Fruit fly (Drosophila melanogaster) whole organism, embryonic: ENCODE results near the gene CG33939.

Experiments
- Bteb2 ChIP-seq: fragments of 200-800 bp; sonication (Bioruptor generic); optimal IDR thresholded peaks from 2 replicates; lab custom pipeline; 2016; ENCODE audit warnings: missing biosample characterization, missing genetic modification characterization
- CG1024 ChIP-seq: fragments of 200-800 bp; sonication (Bioruptor generic); IDR thresholded peaks from 2 replicates; pipeline ENCODE4 v1.3.6; 2022; ENCODE audit warnings: missing biosample characterization, missing genetic modification characterization
- CG10959 ChIP-seq: fragments of 200-800 bp; sonication (Bioruptor generic); IDR thresholded peaks from 2 replicates; pipeline ENCODE4 v1.3.6; 2022; ENCODE audit warnings: missing biosample characterization, missing genetic modification characterization
- CG11093 ChIP-seq: fragments of 200-800 bp; sonication (Bioruptor generic); IDR thresholded peaks from 3 replicates; pipeline ENCODE4 v1.3.6; 2022; ENCODE audit warnings: missing biosample characterization, missing genetic modification characterization
- CG11695 ChIP-seq: fragments of 200-800 bp; sonication (Bioruptor generic); IDR thresholded peaks from 3 replicates; pipeline ENCODE4 v1.3.6; 2022; ENCODE audit warnings: missing biosample characterization, missing genetic modification characterization
- CG13296 ChIP-seq: fragments of 200-800 bp; sonication (Bioruptor generic); optimal IDR thresholded peaks from 3 replicates; lab custom pipeline; 2018; ENCODE audit warnings: missing biosample characterization, mild to moderate bottlenecking, missing genetic modification characterization
- CG13424 ChIP-seq: fragments of 200-800 bp; sonication (Bioruptor generic); optimal IDR thresholded peaks from 2 replicates; lab custom pipeline; 2019; ENCODE audit warnings: missing biosample characterization, mild to moderate bottlenecking, missing genetic modification characterization, moderate library complexity
- CG14965 ChIP-seq: fragments of 200-800 bp; sonication (Bioruptor generic); optimal IDR thresholded peaks from 2 replicates; lab custom pipeline; 2016; ENCODE audit warnings: missing biosample characterization, missing genetic modification characterization, borderline replicate concordance
- CG1647 ChIP-seq: fragments of 200-800 bp; sonication (Bioruptor generic); optimal IDR thresholded peaks from 3 replicates; lab custom pipeline; 2016; ENCODE audit warnings: missing biosample characterization, missing genetic modification characterization
- CG17361 ChIP-seq: fragments of 200-800 bp; sonication (Bioruptor generic); IDR thresholded peaks from 3 replicates; pipeline ENCODE4 v1.3.6; 2022; ENCODE audit warnings: missing biosample characterization, missing genetic modification characterization
- CG17802 ChIP-seq: fragments of 200-800 bp; sonication (Bioruptor generic); optimal IDR thresholded peaks from 2 replicates; lab custom pipeline; 2018; ENCODE audit warnings: missing biosample characterization, mild to moderate bottlenecking, missing genetic modification characterization, moderate library complexity
- CG1792 ChIP-seq: fragments of 200-800 bp; sonication (Bioruptor generic); optimal IDR thresholded peaks from 2 replicates; lab custom pipeline; 2016; ENCODE audit warnings: missing biosample characterization, missing genetic modification characterization
- CG18262 ChIP-seq: fragments of 200-800 bp; optimal IDR thresholded peaks from 3 replicates; lab custom pipeline; 2019; ENCODE audit warnings: missing biosample characterization, mild to moderate bottlenecking, missing genetic modification characterization, moderate library complexity
- CG1832 ChIP-seq: fragments of 200-800 bp; sonication (Bioruptor generic); optimal IDR thresholded peaks from 2 replicates; lab custom pipeline; 2017; ENCODE audit warnings: missing biosample characterization, mild to moderate bottlenecking, missing genetic modification characterization, inconsistent platforms
- CG2712 ChIP-seq: fragments of 200-800 bp; optimal IDR thresholded peaks from 3 replicates; lab custom pipeline; 2019; ENCODE audit warnings: missing biosample characterization, mild to moderate bottlenecking, missing genetic modification characterization, moderate library complexity
- CG30431 ChIP-seq: fragments of 200-800 bp; sonication (Bioruptor generic); optimal IDR thresholded peaks from 2 replicates; lab custom pipeline; 2017; ENCODE audit warnings: missing biosample characterization, missing genetic modification characterization
- CG3065 ChIP-seq: fragments of 200-800 bp; sonication (Bioruptor generic); optimal IDR thresholded peaks from 2 replicates; lab custom pipeline; 2016; ENCODE audit warnings: missing biosample characterization, missing genetic modification characterization
- CG3281 ChIP-seq: fragments of 200-800 bp; sonication (Bioruptor generic); optimal IDR thresholded peaks from 3 replicates; lab custom pipeline; 2017; ENCODE audit warnings: missing biosample characterization, mild to moderate bottlenecking, missing genetic modification characterization
- CG7271 ChIP-seq: fragments of 200-800 bp; sonication (Bioruptor generic); optimal IDR thresholded peaks from 2 replicates; lab custom pipeline; 2018; ENCODE audit warnings: missing biosample characterization, mild to moderate bottlenecking, missing genetic modification characterization, moderate library complexity
- CG7372 ChIP-seq: fragments of 200-800 bp; sonication (Bioruptor generic); IDR thresholded peaks from 2 replicates; pipeline ENCODE4 v1.3.6; 2022; ENCODE audit warnings: missing biosample characterization, missing genetic modification characterization
- CG8924 ChIP-seq: fragments of 200-800 bp; optimal IDR thresholded peaks from 3 replicates; lab custom pipeline; 2019; ENCODE audit warnings: missing biosample characterization, mild to moderate bottlenecking, missing genetic modification characterization, moderate library complexity
- CHES-1-like ChIP-seq: fragments of 200-800 bp; sonication (Bioruptor generic); optimal IDR thresholded peaks from 2 replicates; lab custom pipeline; 2016; ENCODE audit warnings: missing biosample characterization, missing genetic modification characterization
- D19B ChIP-seq: fragments of 200-800 bp; sonication (Bioruptor generic); optimal IDR thresholded peaks from 2 replicates; lab custom pipeline; 2017; ENCODE audit warnings: missing biosample characterization, mild to moderate bottlenecking, missing genetic modification characterization
- Dref ChIP-seq: fragments of 200-800 bp; sonication (Bioruptor generic); IDR thresholded peaks from 2 replicates; pipeline ENCODE4 v1.3.6; 2022; ENCODE audit warnings: missing biosample characterization, missing genetic modification characterization
- Drgx ChIP-seq: fragments of 200-800 bp; sonication (Bioruptor generic); IDR thresholded peaks from 2 replicates; pipeline ENCODE4 v1.3.6; 2022; ENCODE audit warnings: missing biosample characterization, missing genetic modification characterization
- HHEX ChIP-seq: fragments of 200-800 bp; sonication (Bioruptor generic); optimal IDR thresholded peaks from 3 replicates; lab custom pipeline; 2017; ENCODE audit warnings: missing biosample characterization, mild to moderate bottlenecking, missing genetic modification characterization, missing genetic modification reagents
- HLH54F ChIP-seq: fragments of 200-800 bp; sonication (Bioruptor generic); optimal IDR thresholded peaks from 3 replicates; lab custom pipeline; 2016; ENCODE audit warnings: missing biosample characterization, missing genetic modification characterization
- HmgZ ChIP-seq: fragments of 200-800 bp; sonication (Bioruptor generic); optimal IDR thresholded peaks from 2 replicates; lab custom pipeline; 2018; ENCODE audit warnings: missing biosample characterization, mild to moderate bottlenecking, missing genetic modification characterization
- MBD-R2 ChIP-seq: fragments of 200-800 bp; sonication (Bioruptor generic); IDR thresholded peaks from 2 replicates; pipeline ENCODE4 v1.3.6; 2022; ENCODE audit warnings: missing biosample characterization, missing genetic modification characterization
- NC2β ChIP-seq: fragments of 200-800 bp; sonication (Bioruptor generic); optimal IDR thresholded peaks from 2 replicates; lab custom pipeline; 2016; ENCODE audit warnings: missing biosample characterization, missing genetic modification characterization
- NK7.1 ChIP-seq: fragments of 200-800 bp; sonication (Bioruptor generic); optimal IDR thresholded peaks from 3 replicates; lab custom pipeline; 2016; ENCODE audit warnings: missing biosample characterization, missing genetic modification characterization
- Optix ChIP-seq: fragments of 200-800 bp; sonication (Bioruptor generic); IDR thresholded peaks from 3 replicates; pipeline ENCODE4 v1.3.6; 2022; ENCODE audit warnings: missing biosample characterization, missing genetic modification characterization
- Ptx1 ChIP-seq: fragments of 200-800 bp; sonication (Bioruptor generic); IDR thresholded peaks from 2 replicates; pipeline ENCODE4 v1.3.6; 2022; ENCODE audit warnings: missing biosample characterization, missing genetic modification characterization
- YL-1 ChIP-seq: fragments of 200-800 bp; sonication (Bioruptor generic); optimal IDR thresholded peaks from 3 replicates; lab custom pipeline; 2017; ENCODE audit warnings: missing biosample characterization, mild to moderate bottlenecking, missing genetic modification characterization
- ab ChIP-seq: fragments of 200-800 bp; sonication (Bioruptor generic); optimal IDR thresholded peaks from 2 replicates; lab custom pipeline; 2016; ENCODE audit warnings: missing biosample characterization, missing genetic modification characterization
- amos ChIP-seq: fragments of 200-800 bp; sonication (Bioruptor generic); IDR thresholded peaks from 2 replicates; pipeline ENCODE4 v1.3.6; 2022; ENCODE audit warnings: missing biosample characterization, missing genetic modification characterization; ENCODE audit not compliant: partially characterized antibody
- crol ChIP-seq: fragments of 200-800 bp; sonication (Bioruptor generic); IDR thresholded peaks from 2 replicates; pipeline ENCODE4 v1.3.6; 2022; ENCODE audit warnings: missing biosample characterization, missing genetic modification characterization
- dimm ChIP-seq: fragments of 200-800 bp; sonication (Bioruptor generic); IDR thresholded peaks from 2 replicates; pipeline ENCODE4 v1.3.6; 2022; ENCODE audit warnings: missing biosample characterization, missing genetic modification characterization
- dmrt99B ChIP-seq: fragments of 200-800 bp; sonication (Bioruptor generic); optimal IDR thresholded peaks from 2 replicates; lab custom pipeline; 2018; ENCODE audit warnings: missing biosample characterization, mild to moderate bottlenecking, missing genetic modification characterization, moderate library complexity
- fu2 ChIP-seq: fragments of 200-800 bp; sonication (Bioruptor generic); optimal IDR thresholded peaks from 2 replicates; lab custom pipeline; 2016; ENCODE audit warnings: missing biosample characterization, missing genetic modification characterization
- ham ChIP-seq: fragments of 200-800 bp; sonication (Bioruptor generic); IDR thresholded peaks from 2 replicates; pipeline ENCODE4 v1.3.6; 2022; ENCODE audit warnings: missing biosample characterization, missing genetic modification characterization
- klu ChIP-seq: fragments of 200-800 bp; sonication (Bioruptor generic); IDR thresholded peaks from 2 replicates; pipeline ENCODE4 v1.3.6; 2022; ENCODE audit warnings: missing biosample characterization, missing genetic modification characterization
- mirr ChIP-seq: fragments of 200-800 bp; sonication (Bioruptor generic); optimal IDR thresholded peaks from 3 replicates; lab custom pipeline; 2018; ENCODE audit warnings: missing biosample characterization, mild to moderate bottlenecking, missing genetic modification characterization
- peb ChIP-seq: fragments of 200-800 bp; sonication (Bioruptor generic); IDR thresholded peaks from 2 replicates; pipeline ENCODE4 v1.3.6; 2022; ENCODE audit warnings: missing biosample characterization, missing genetic modification characterization
- phol ChIP-seq: fragments of 200-800 bp; sonication (Bioruptor generic); optimal IDR thresholded peaks from 3 replicates; lab custom pipeline; 2018; ENCODE audit warnings: missing biosample characterization, mild to moderate bottlenecking, missing genetic modification characterization, moderate library complexity
- prd ChIP-seq, 3 experiments: fragments of >200 bp in 2 of 3; fragments of 200-800 bp in 1 of 3; sonication (Bioruptor generic) in 1 of 3; optimal IDR thresholded peaks in 2 of 3; IDR thresholded peaks in 1 of 3; 2 replicates in 2 of 3; 3 replicates in 1 of 3; pipeline versions ENCODE4 v1.3.6 to Lab custom; 2017 to 2022; ENCODE audit warnings: missing biosample characterization in 1 of 3, missing genetic modification characterization in 1 of 3
- pros ChIP-seq: fragments of 200-800 bp; sonication (Bioruptor generic); optimal IDR thresholded peaks from 3 replicates; lab custom pipeline; 2019; ENCODE audit warnings: missing biosample characterization, mild to moderate bottlenecking, missing genetic modification characterization, moderate library complexity
- schlank ChIP-seq: fragments of 200-800 bp; sonication (Bioruptor generic); optimal IDR thresholded peaks from 2 replicates; lab custom pipeline; 2018; ENCODE audit warnings: missing biosample characterization, mild to moderate bottlenecking, missing genetic modification characterization
- shn ChIP-seq: fragments of 200-800 bp; sonication (Bioruptor generic); optimal IDR thresholded peaks from 3 replicates; lab custom pipeline; 2016; ENCODE audit warnings: missing biosample characterization, missing genetic modification characterization
- slbo ChIP-seq: fragments of 200-800 bp; sonication (Bioruptor generic); IDR thresholded peaks from 2 replicates; pipeline ENCODE4 v1.3.6; 2022; ENCODE audit warnings: missing biosample characterization, missing genetic modification characterization
- tin ChIP-seq: fragments of 200-800 bp; sonication (Bioruptor generic); optimal IDR thresholded peaks from 3 replicates; lab custom pipeline; 2016; ENCODE audit warnings: missing biosample characterization, missing genetic modification characterization

Gene CG33939

DNA sequence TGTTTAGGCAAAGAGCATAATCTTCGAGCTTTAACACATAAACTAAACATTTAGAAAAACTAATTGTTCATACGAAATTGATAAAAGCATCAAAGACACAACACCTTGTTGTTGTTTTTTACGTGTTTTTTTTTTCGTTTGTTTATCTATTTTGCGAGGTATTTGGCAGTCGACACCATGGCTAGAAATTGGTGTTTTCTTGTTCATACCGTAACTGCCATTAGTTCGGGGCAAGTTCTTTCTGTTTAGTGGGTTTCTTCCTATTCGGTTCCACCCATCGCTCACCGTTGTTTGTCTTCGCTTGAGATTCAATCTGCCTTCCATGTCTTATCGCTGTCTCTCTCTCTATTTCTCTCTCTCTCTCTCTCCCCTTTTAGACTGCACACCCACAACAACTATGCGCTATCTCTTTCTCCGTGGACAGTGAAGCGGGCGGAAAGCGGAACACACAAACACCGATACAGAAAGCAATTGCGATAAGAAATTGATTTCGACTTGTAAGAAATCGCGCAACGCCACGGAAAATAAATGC, 28.2 kb downstream of the CG33939 start (continued):
- TF ChIP-seq CG11695 (GFP tag; lab: Robert Waterston, UW) (0 out of 3 replicates have a peak, but pooled peaks have one; percentile 21), prd (optimal IDR thresholded peaks at IDR 0.05; lab: Kevin White, UChicago) (no peak), prd (GFP tag; IDR thresholded peaks at IDR 0.05; lab: Robert Waterston, UW) (peak; percentile 24; the same call in 1 of the 3 replicates), peb (GFP tag; lab: Robert Waterston, UW) (no peak), slbo (GFP tag; lab: Robert Waterston, UW) (peak; percentile 47), klu (GFP tag; lab: Robert Waterston, UW) (no peak), CG1647 (GFP tag; lab: Kevin White, UChicago) (no peak), MBD-R2 (GFP tag; lab: Robert Waterston, UW) (peak; percentile 15; the same call in 1 of the 2 replicates), CG17802 (tag; lab: Kevin White, UChicago) (no peak), pros (peak; percentile 34), Optix (GFP tag; lab: Robert Waterston, UW) (0 out of 3 replicates have a peak, but pooled peaks have one; percentile 34), CG10959 (GFP tag; lab: Robert Waterston, UW) (no peak), CG7372 (GFP tag; lab: Robert Waterston, UW) (no peak), YL-1 (GFP tag; lab: Kevin White, UChicago) (no peak), CG11093 (GFP tag; lab: Robert Waterston, UW) (no peak), CG17361 (no peak), HmgZ (tag; lab: Kevin White, UChicago) (peak; percentile 8), phol (peak; percentile 16), crol (GFP tag; lab: Robert Waterston, UW) (peak; percentile 66), CG1792 (GFP tag; lab: Kevin White, UChicago) (no peak), CG13424 (tag; lab: Kevin White, UChicago) (no peak), D19B (peak; percentile 95), CG7271 (no peak), CG2712 (peak; percentile 3), NK7.1 (peak; percentile 61), mirr (GFP tag; lab: Kevin White, UChicago) (peak; percentile 61), Bteb2 (GFP tag; lab: Kevin White, UChicago) (peak; percentile 37), CG18262 (tag; lab: Kevin White, UChicago) (peak; percentile 12), CG8924 (no peak), HLH54F (GFP tag; lab: Kevin White, UChicago) (peak; percentile 8), Dref (GFP tag; lab: Robert Waterston, UW) (no peak), CG30431 (GFP tag; lab: Kevin White, UChicago) (peak; percentile 10), dimm (GFP tag; lab: Robert Waterston, UW) (no peak), CG3281 (GFP tag; lab: Kevin White, UChicago) (no peak), CG13296 (GFP tag; lab: Kevin White, UChicago) (no peak), HHEX (GFP tag; lab: Kevin White, UChicago) (no peak), CG1024 (GFP tag; lab: Robert Waterston, UW) (no peak), fu2 (GFP tag; lab: Kevin White, UChicago) (peak; percentile 4), ab (no peak), CG14965 (GFP tag; lab: Kevin White, UChicago) (no peak), amos (GFP tag; lab: Robert Waterston, UW) (no peak), dmrt99B (peak; percentile 35), ham (GFP tag; lab: Robert Waterston, UW) (no peak), Ptx1 (peak; percentile 48), CG1832 (GFP tag; lab: Kevin White, UChicago) (peak; percentile 62), NC2β (no peak), tin (GFP tag; lab: Kevin White, UChicago) (peak; percentile 20), Drgx (GFP tag; lab: Robert Waterston, UW) (peak; percentile 11; the same call in 1 of the 2 replicates), CG3065 (GFP tag; lab: Kevin White, UChicago) (no peak), shn (GFP tag; lab: Kevin White, UChicago) (peak; percentile 28), CHES-1-like (peak; percentile 3), schlank (tag; lab: Kevin White, UChicago) (no peak)
